Fruit fly (Drosophila melanogaster) whole organism, embryonic: ENCODE measurements around the gene CG6443.
A peak's percentile ranks its signal among the peaks of the same experiment; 100 is the strongest.

Experiments
- ATbp ChIP-seq: fragments of 200-800 bp; sonication (Bioruptor generic); optimal IDR thresholded peaks from 2 replicates; lab custom pipeline; 2017; ENCODE audit warnings: missing biosample characterization, mild to moderate bottlenecking, missing genetic modification characterization, missing genetic modification reagents
- CG10321 ChIP-seq: fragments of 200-800 bp; sonication (Bioruptor generic); IDR thresholded peaks from 2 replicates; pipeline ENCODE4 v1.3.6; 2022; ENCODE audit warnings: missing biosample characterization, missing genetic modification characterization
- CG11085 ChIP-seq: fragments of 200-800 bp; sonication (Bioruptor generic); IDR thresholded peaks from 2 replicates; pipeline ENCODE4 v1.3.6; 2022; ENCODE audit warnings: missing biosample characterization, missing genetic modification characterization
- CG13624 ChIP-seq: fragments of 200-800 bp; sonication (Bioruptor generic); optimal IDR thresholded peaks from 2 replicates; lab custom pipeline; 2016; ENCODE audit warnings: missing biosample characterization, missing genetic modification characterization
- CG15073 ChIP-seq: fragments of 200-800 bp; sonication (Bioruptor generic); optimal IDR thresholded peaks from 2 replicates; lab custom pipeline; 2016; ENCODE audit warnings: missing biosample characterization, missing genetic modification characterization
- CG1647 ChIP-seq: fragments of 200-800 bp; sonication (Bioruptor generic); optimal IDR thresholded peaks from 3 replicates; lab custom pipeline; 2016; ENCODE audit warnings: missing biosample characterization, missing genetic modification characterization
- CG17359 ChIP-seq: fragments of 200-800 bp; sonication (Bioruptor generic); optimal IDR thresholded peaks from 3 replicates; lab custom pipeline; 2018; ENCODE audit warnings: missing biosample characterization, mild to moderate bottlenecking, missing genetic modification characterization, moderate library complexity
- CG2202 ChIP-seq: fragments of 200-800 bp; sonication (Bioruptor generic); optimal IDR thresholded peaks from 2 replicates; lab custom pipeline; 2018; ENCODE audit warnings: missing biosample characterization, mild to moderate bottlenecking, missing genetic modification characterization
- CG31365 ChIP-seq: fragments of 200-800 bp; sonication (Bioruptor generic); optimal IDR thresholded peaks from 2 replicates; lab custom pipeline; 2018; ENCODE audit warnings: missing biosample characterization, mild to moderate bottlenecking, missing genetic modification characterization
- CG3163 ChIP-seq: fragments of 200-800 bp; sonication (Bioruptor generic); optimal IDR thresholded peaks from 3 replicates; lab custom pipeline; 2016; ENCODE audit warnings: missing biosample characterization, missing genetic modification characterization
- CG32532 ChIP-seq: fragments of 200-800 bp; sonication (Bioruptor generic); IDR thresholded peaks from 2 replicates; pipeline ENCODE4 v1.3.6; 2022; ENCODE audit warnings: missing biosample characterization, missing genetic modification characterization
- CG3281 ChIP-seq: fragments of 200-800 bp; sonication (Bioruptor generic); optimal IDR thresholded peaks from 3 replicates; lab custom pipeline; 2017; ENCODE audit warnings: missing biosample characterization, mild to moderate bottlenecking, missing genetic modification characterization
- CG3847 ChIP-seq: fragments of 200-800 bp; sonication (Bioruptor generic); IDR thresholded peaks from 2 replicates; pipeline ENCODE4 v1.3.6; 2022; ENCODE audit warnings: missing biosample characterization, missing genetic modification characterization
- CG42726 ChIP-seq: fragments of 200-800 bp; sonication (Bioruptor generic); IDR thresholded peaks from 2 replicates; pipeline ENCODE4 v1.3.6; 2022; ENCODE audit warnings: missing biosample characterization, missing genetic modification characterization; ENCODE audit not compliant: partially characterized antibody
- CG5953 ChIP-seq: fragments of 200-800 bp; sonication (Bioruptor generic); IDR thresholded peaks from 2 replicates; pipeline ENCODE4 v1.3.6; 2022; ENCODE audit warnings: missing biosample characterization, missing genetic modification characterization
- CG6654 ChIP-seq: fragments of 200-800 bp; sonication (Bioruptor generic); optimal IDR thresholded peaks from 2 replicates; lab custom pipeline; 2017; ENCODE audit warnings: missing biosample characterization, mild to moderate bottlenecking, missing genetic modification characterization
- CG6683 ChIP-seq: fragments of 200-800 bp; sonication (Bioruptor generic); optimal IDR thresholded peaks from 2 replicates; lab custom pipeline; 2017; ENCODE audit warnings: missing biosample characterization, mild to moderate bottlenecking, missing genetic modification characterization, missing genetic modification reagents
- CG7357 ChIP-seq: fragments of 200-800 bp; sonication (Bioruptor generic); IDR thresholded peaks from 3 replicates; pipeline ENCODE4 v1.3.6; 2022; ENCODE audit warnings: missing biosample characterization, missing genetic modification characterization
- CG8765 ChIP-seq: fragments of 200-800 bp; sonication (Bioruptor generic); IDR thresholded peaks from 2 replicates; pipeline ENCODE4 v1.3.6; 2022; ENCODE audit warnings: missing biosample characterization, missing genetic modification characterization
- CG8924 ChIP-seq: fragments of 200-800 bp; optimal IDR thresholded peaks from 3 replicates; lab custom pipeline; 2019; ENCODE audit warnings: missing biosample characterization, mild to moderate bottlenecking, missing genetic modification characterization, moderate library complexity
- CG9876 ChIP-seq: fragments of 200-800 bp; sonication (Bioruptor generic); optimal IDR thresholded peaks from 2 replicates; lab custom pipeline; 2016; ENCODE audit warnings: missing biosample characterization, missing genetic modification characterization
- CrebB ChIP-seq: fragments of 200-800 bp; sonication (Bioruptor generic); optimal IDR thresholded peaks from 3 replicates; lab custom pipeline; 2018; ENCODE audit warnings: missing biosample characterization, mild to moderate bottlenecking, missing genetic modification characterization
- Dbx ChIP-seq: fragments of 200-800 bp; sonication (Bioruptor generic); IDR thresholded peaks from 3 replicates; pipeline ENCODE4 v1.3.6; 2022; ENCODE audit warnings: missing biosample characterization, missing genetic modification characterization
- ERR ChIP-seq: fragments of 200-800 bp; sonication (Bioruptor generic); optimal IDR thresholded peaks from 2 replicates; lab custom pipeline; 2016; ENCODE audit warnings: missing biosample characterization, missing genetic modification characterization
- Eip74EF ChIP-seq, 2 experiments: fragments of 200-800 bp in 1 of 2; fragments of >200 bp in 1 of 2; sonication (Bioruptor generic) in 1 of 2; optimal IDR thresholded peaks; 2 replicates each; lab custom pipeline; 2017 to 2019; ENCODE audit warnings: missing biosample characterization in 2 of 2, missing genetic modification characterization in 2 of 2, mild to moderate bottlenecking in 1 of 2, moderate library complexity in 1 of 2
- HLH4C ChIP-seq: fragments of 200-800 bp; sonication (Bioruptor generic); IDR thresholded peaks from 3 replicates; pipeline ENCODE4 v1.3.6; 2022; ENCODE audit warnings: missing biosample characterization, missing genetic modification characterization; ENCODE audit not compliant: partially characterized antibody
- Hmr ChIP-seq: fragments of 200-800 bp; sonication (Bioruptor generic); optimal IDR thresholded peaks from 3 replicates; lab custom pipeline; 2017; ENCODE audit warnings: mild to moderate bottlenecking, missing biosample characterization, missing genetic modification reagents, missing genetic modification characterization
- Hr78 ChIP-seq, 2 experiments: fragments of 200-800 bp in 1 of 2; fragments of >200 bp in 1 of 2; sonication (Bioruptor generic) in 1 of 2; optimal IDR thresholded peaks; 2 replicates each; lab custom pipeline; 2017 to 2019; ENCODE audit warnings: missing biosample characterization in 2 of 2, missing genetic modification characterization in 2 of 2, mild to moderate bottlenecking in 1 of 2, moderate library complexity in 1 of 2
- Meics ChIP-seq: fragments of 200-800 bp; sonication (Bioruptor generic); optimal IDR thresholded peaks from 2 replicates; lab custom pipeline; 2017; ENCODE audit warnings: missing biosample characterization, mild to moderate bottlenecking, missing genetic modification characterization
- NC2β ChIP-seq: fragments of 200-800 bp; sonication (Bioruptor generic); optimal IDR thresholded peaks from 2 replicates; lab custom pipeline; 2016; ENCODE audit warnings: missing biosample characterization, missing genetic modification characterization
- Poxn ChIP-seq: fragments of 200-800 bp; sonication (Bioruptor generic); IDR thresholded peaks from 2 replicates; pipeline ENCODE4 v1.3.6; 2022; ENCODE audit warnings: missing biosample characterization, missing genetic modification characterization
- Scr ChIP-seq: fragments of 200-800 bp; sonication (Bioruptor generic); IDR thresholded peaks from 2 replicates; pipeline ENCODE4 v1.3.6; 2022; ENCODE audit warnings: missing biosample characterization, missing genetic modification characterization; ENCODE audit not compliant: partially characterized antibody
- Trl ChIP-seq, 3 experiments: fragments of >200 bp in 2 of 3; fragments of 200-800 bp in 1 of 3; sonication (Bioruptor generic) in 1 of 3; optimal IDR thresholded peaks; 2 replicates in 1 of 3; 3 replicates in 2 of 3; lab custom pipeline; 2016 to 2017; ENCODE audit warnings: missing biosample characterization in 1 of 3, missing genetic modification characterization in 1 of 3
- Xrp1 ChIP-seq: fragments of 200-800 bp; sonication (Bioruptor generic); IDR thresholded peaks from 2 replicates; pipeline ENCODE4 v1.3.6; 2022; ENCODE audit warnings: missing biosample characterization, missing genetic modification characterization
- YL-1 ChIP-seq: fragments of 200-800 bp; sonication (Bioruptor generic); optimal IDR thresholded peaks from 3 replicates; lab custom pipeline; 2017; ENCODE audit warnings: missing biosample characterization, mild to moderate bottlenecking, missing genetic modification characterization
- dysf ChIP-seq: fragments of 200-800 bp; sonication (Bioruptor generic); IDR thresholded peaks from 3 replicates; pipeline ENCODE4 v1.3.6; 2022; ENCODE audit warnings: missing biosample characterization, missing genetic modification characterization
- gfzf ChIP-seq: fragments of 200-800 bp; sonication (Bioruptor generic); optimal IDR thresholded peaks from 2 replicates; lab custom pipeline; 2016; ENCODE audit warnings: missing biosample characterization, mild to moderate bottlenecking, missing genetic modification characterization, moderate library complexity
- gsb ChIP-seq: fragments of 200-800 bp; sonication (Bioruptor generic); IDR thresholded peaks from 2 replicates; pipeline ENCODE4 v1.3.6; 2022; ENCODE audit warnings: missing biosample characterization, missing genetic modification characterization
- mld ChIP-seq: fragments of 200-800 bp; sonication (Bioruptor generic); IDR thresholded peaks from 3 replicates; pipeline ENCODE4 v1.3.6; 2022; ENCODE audit warnings: missing biosample characterization, missing genetic modification characterization; ENCODE audit not compliant: partially characterized antibody
- nom ChIP-seq: fragments of 200-800 bp; sonication (Bioruptor generic); optimal IDR thresholded peaks from 2 replicates; lab custom pipeline; 2017; ENCODE audit warnings: missing biosample characterization, missing genetic modification characterization, mild to moderate bottlenecking, moderate library complexity, missing genetic modification reagents
- oc ChIP-seq: fragments of 200-800 bp; sonication (Bioruptor generic); optimal IDR thresholded peaks from 2 replicates; lab custom pipeline; 2018; ENCODE audit warnings: missing biosample characterization, mild to moderate bottlenecking, missing genetic modification characterization, moderate library complexity
- ranshi ChIP-seq: fragments of 200-800 bp; sonication (Bioruptor generic); IDR thresholded peaks from 2 replicates; pipeline ENCODE4 v1.3.6; 2022; ENCODE audit warnings: missing biosample characterization, missing genetic modification characterization
- scrt ChIP-seq: fragments of 200-800 bp; sonication (Bioruptor generic); optimal IDR thresholded peaks from 2 replicates; lab custom pipeline; 2018; ENCODE audit warnings: missing biosample characterization, mild to moderate bottlenecking, missing genetic modification characterization, moderate library complexity
- sens ChIP-seq: fragments of 200-800 bp; sonication (Bioruptor generic); peaks from one replicate; lab custom pipeline; 2016; ENCODE audit warnings: missing biosample characterization, missing genetic modification characterization
- sug ChIP-seq: fragments of 200-800 bp; optimal IDR thresholded peaks from 2 replicates; lab custom pipeline; 2019; ENCODE audit warnings: missing biosample characterization, mild to moderate bottlenecking, missing genetic modification characterization, moderate library complexity
- tll ChIP-seq, 2 experiments: fragments of 200-800 bp in 1 of 2; fragments of >200 bp in 1 of 2; sonication (Bioruptor generic) in 1 of 2; optimal IDR thresholded peaks; 2 replicates each; lab custom pipeline; 2017 to 2019; ENCODE audit warnings: missing biosample characterization in 2 of 2, missing genetic modification characterization in 2 of 2, mild to moderate bottlenecking in 1 of 2, moderate library complexity in 1 of 2
- zen2 ChIP-seq: fragments of 200-800 bp; sonication (Bioruptor generic); IDR thresholded peaks from 3 replicates; pipeline ENCODE4 v1.3.6; 2022; ENCODE audit warnings: missing biosample characterization, missing genetic modification characterization; ENCODE audit not compliant: partially characterized antibody
- zf30C ChIP-seq: fragments of 200-800 bp; sonication (Bioruptor generic); optimal IDR thresholded peaks from 3 replicates; lab custom pipeline; 2018; ENCODE audit warnings: missing biosample characterization, mild to moderate bottlenecking, missing genetic modification characterization

Gene CG6443

DNA sequence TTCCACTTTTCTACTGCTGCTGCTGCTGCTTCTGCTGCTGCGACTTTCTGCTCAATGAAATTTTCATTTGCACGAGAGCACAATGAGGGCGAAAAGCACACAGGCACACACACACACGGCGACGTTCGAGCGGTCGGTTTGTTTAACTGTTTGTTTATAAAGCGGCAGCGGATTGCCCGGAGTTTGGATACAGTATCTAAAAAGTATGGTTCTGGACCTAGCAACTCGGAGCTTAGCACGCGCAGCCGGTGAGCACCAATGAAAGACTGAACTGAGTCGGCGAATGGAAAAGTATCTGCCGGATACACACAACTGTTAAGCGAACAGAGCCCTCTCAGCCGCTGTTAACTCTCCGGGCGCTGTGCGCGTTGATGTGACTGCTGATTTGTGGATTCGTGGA, 27.3 kb downstream of the CG6443 start, which contains the start of gene CG17124 (continued):
- TF ChIP-seq zf30C (no peak), Dbx (GFP tag; lab: Robert Waterston, UW) (peak; percentile 62; the same call in 1 of the 3 replicates), NC2β (GFP tag; lab: Kevin White, UChicago) (no peak), CG6683 (GFP tag; lab: Kevin White, UChicago) (peak; percentile 26), CG42726 (GFP tag; lab: Robert Waterston, UW) (peak; percentile 64; the same call in 1 of the 2 replicates), CG9876 (peak; percentile 19), nom (GFP tag; lab: Kevin White, UChicago) (peak; percentile 73), zen2 (GFP tag; lab: Robert Waterston, UW) (no peak; the same call in 1 of the 3 replicates), Hr78 (GFP tag; optimal IDR thresholded peaks at IDR 0.05; lab: Kevin White, UChicago) (peak in 1 of 2 experiments; percentile 2), CG3281 (GFP tag; lab: Kevin White, UChicago) (peak; percentile 47), sug (tag; lab: Kevin White, UChicago) (peak; percentile 15), Eip74EF (GFP tag; optimal IDR thresholded peaks at IDR 0.05; lab: Kevin White, UChicago) (peak in 1 of 2 experiments; percentile 54), ranshi (GFP tag; lab: Robert Waterston, UW) (peak; percentile 39; the same call in 1 of the 2 replicates), Hmr (GFP tag; lab: Kevin White, UChicago) (peak; percentile 65), CG32532 (GFP tag; lab: Robert Waterston, UW) (peak; percentile 34; the same call in 1 of the 2 replicates), CG8765 (no peak), sens (GFP tag; lab: Kevin White, UChicago) (peak; percentile 52), CG15073 (GFP tag; lab: Kevin White, UChicago) (no peak), HLH4C (peak; percentile 41; the same call in 1 of the 3 replicates), CG13624 (peak; percentile 4), YL-1 (GFP tag; lab: Kevin White, UChicago) (peak; percentile 7), CG3163 (GFP tag; lab: Kevin White, UChicago) (peak; percentile 39), Meics (GFP tag; lab: Kevin White, UChicago) (peak; percentile 43), CG11085 (no peak), CG31365 (tag; lab: Kevin White, UChicago) (no peak), CG10321 (GFP tag; lab: Robert Waterston, UW) (no peak), CG8924 (tag; lab: Kevin White, UChicago) (peak; percentile 49), oc (tag; lab: Kevin White, UChicago) (peak; percentile 44), CG6654 (no peak), CG3847 (GFP tag; lab: Robert Waterston, UW) (no peak), mld (GFP tag; lab: Robert Waterston, UW) (0 out of 3 replicates have a peak, but pooled peaks have one; percentile 10), CrebB (tag; lab: Kevin White, UChicago) (peak; percentile 30), scrt (peak; percentile 55), gsb (GFP tag; lab: Robert Waterston, UW) (0 out of 2 replicates have a peak, but pooled peaks have one; percentile 31), Xrp1 (GFP tag; lab: Robert Waterston, UW) (0 out of 2 replicates have a peak, but pooled peaks have one; percentile 13), Scr (GFP tag; lab: Robert Waterston, UW) (peak; percentile 33; the same call in 1 of the 2 replicates), tll (GFP tag; optimal IDR thresholded peaks at IDR 0.05; lab: Kevin White, UChicago) (no peak), CG1647 (GFP tag; lab: Kevin White, UChicago) (no peak), Poxn (GFP tag; lab: Robert Waterston, UW) (no peak), dysf (GFP tag; lab: Robert Waterston, UW) (0 out of 3 replicates have a peak, but pooled peaks have one; percentile 15), Trl (optimal IDR thresholded peaks at IDR 0.05; lab: Kevin White, UChicago) (peak; percentile 43 to 61), Trl (GFP tag; optimal IDR thresholded peaks at IDR 0.05; lab: Kevin White, UChicago) (peak; percentile 44), CG5953 (0 out of 2 replicates have a peak, but pooled peaks have one; percentile 51), CG7357 (no peak), ATbp (GFP tag; lab: Kevin White, UChicago) (peak; percentile 14), CG17359 (peak; percentile 14), CG2202 (tag; lab: Kevin White, UChicago) (no peak), ERR (peak; percentile 12), gfzf (GFP tag; lab: Kevin White, UChicago) (no peak)
